Worm (Caenorhabditis elegans) whole organism, L1 larva: ENCODE data around the gene C46F11.4.

ENCODE experiments used
- aha-1 ChIP-seq: fragments of 150-350 bp; optimal IDR thresholded peaks from 2 replicates; lab custom pipeline; 2014; ENCODE audit warnings: missing biosample characterization, missing genetic modification characterization
- ceh-82 ChIP-seq, 3 experiments: fragments of 150-350 bp in 1 of 3; sonication (generic microtip) in 2 of 3; optimal IDR thresholded peaks; 2 replicates each; lab custom pipeline; 2014 to 2017; ENCODE audit warnings: missing biosample characterization in 3 of 3, missing genetic modification characterization in 3 of 3
- dpl-1 ChIP-seq, 3 experiments: fragments of 150-350 bp in 2 of 3; sonication (generic microtip) in 1 of 3; optimal IDR thresholded peaks; 2 replicates each; lab custom pipeline; 2014 to 2017; ENCODE audit warnings: missing biosample characterization in 3 of 3, missing genetic modification characterization in 3 of 3, missing genetic modification reagents in 3 of 3
- lin-39 ChIP-seq: fragments of 150-350 bp; optimal IDR thresholded peaks from 2 replicates; lab custom pipeline; 2014; ENCODE audit warnings: missing biosample characterization, missing genetic modification reagents, missing genetic modification characterization
- lsy-2 ChIP-seq, 2 experiments: fragments of 150-350 bp; optimal IDR thresholded peaks; 2 replicates each; lab custom pipeline; 2014; ENCODE audit warnings: missing biosample characterization in 2 of 2, missing genetic modification characterization in 2 of 2
- mdl-1 ChIP-seq, 2 experiments: fragments of 150-350 bp; optimal IDR thresholded peaks; 2 replicates each; lab custom pipeline; 2014 to 2017; ENCODE audit warnings: missing biosample characterization in 2 of 2, missing genetic modification characterization in 2 of 2, inconsistent platforms in 1 of 2
- mep-1 ChIP-seq: fragments of 150-350 bp; optimal IDR thresholded peaks from 2 replicates; lab custom pipeline; 2014; ENCODE audit warnings: missing biosample characterization, missing genetic modification characterization
- nhr-11 ChIP-seq: fragments of 150-350 bp; optimal IDR thresholded peaks from 2 replicates; lab custom pipeline; 2014; ENCODE audit warnings: missing biosample characterization, missing genetic modification characterization
- nhr-76 ChIP-seq: sonication (generic microtip); optimal IDR thresholded peaks from 2 replicates; lab custom pipeline; 2017; ENCODE audit warnings: missing biosample characterization, missing genetic modification characterization
- nhr-85 ChIP-seq: sonication (generic microtip); peaks from one replicate; lab custom pipeline; 2016; ENCODE audit warnings: missing genetic modification characterization, inconsistent platforms, missing compliant biosample characterization
- sptf-1 ChIP-seq: fragments of 150-350 bp; optimal IDR thresholded peaks from 2 replicates; lab custom pipeline; 2014; ENCODE audit warnings: missing biosample characterization, missing genetic modification characterization
- unc-62 ChIP-seq: fragments of 150-350 bp; optimal IDR thresholded peaks from 2 replicates; lab custom pipeline; 2014; ENCODE audit warnings: missing biosample characterization, missing genetic modification reagents, missing genetic modification characterization

DNA sequence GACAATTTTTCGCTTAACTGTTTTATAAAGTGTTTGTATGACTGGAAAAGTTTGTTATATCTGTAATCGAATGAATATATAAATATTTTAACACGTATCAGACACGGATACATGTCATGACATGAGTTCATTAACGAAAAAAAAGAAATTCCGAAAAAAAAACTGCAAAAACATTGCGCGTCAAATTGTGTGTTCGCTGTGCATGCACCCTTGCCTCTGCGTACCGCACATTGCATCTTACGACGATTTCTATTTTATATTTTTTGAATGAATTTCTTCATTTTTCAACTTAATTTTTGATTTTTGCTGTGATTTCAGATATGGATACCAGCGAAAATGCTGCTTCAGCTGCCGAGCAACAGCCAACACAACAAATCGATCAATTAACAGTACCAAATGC is 40.9 kb upstream of the C46F11.4 start, which contains the start of gene wdr-5.1:
- TF ChIP-seq ceh-82 (tag; optimal IDR thresholded peaks at IDR 0.05; lab: Kevin White, UChicago), result peak in 1 of 3 experiments; percentile 22
- TF ChIP-seq nhr-11 (tag; lab: Kevin White, UChicago), result no peak
- TF ChIP-seq lin-39 (tag; lab: Kevin White, UChicago), result no peak
- TF ChIP-seq lsy-2 (tag; optimal IDR thresholded peaks at IDR 0.05; lab: Kevin White, UChicago), result peak; percentile 31 to 62
- no peak for TF ChIP-seq sptf-1 (tag; lab: Kevin White, UChicago)
- TF ChIP-seq mep-1, result no peak
- no peak for TF ChIP-seq unc-62
- TF ChIP-seq nhr-76, result no peak
- no peak for TF ChIP-seq mdl-1 (tag; optimal IDR thresholded peaks at IDR 0.05; lab: Kevin White, UChicago)
- TF ChIP-seq dpl-1 (GFP tag; optimal IDR thresholded peaks at IDR 0.05; lab: Kevin White, UChicago), result peak in 2 of 3 experiments; percentile 37 to 60
- TF ChIP-seq aha-1, result no peak
- peak; percentile 26 for TF ChIP-seq nhr-85 (tag; lab: Kevin White, UChicago)
